Fruit fly (Drosophila melanogaster) whole organism, prepupa: ENCODE measurements around the gene CG16865.

Experiments
- Blimp-1 ChIP-seq: fragments of 200-800 bp; sonication (Bioruptor generic); optimal IDR thresholded peaks from 3 replicates; lab custom pipeline; 2017; ENCODE audit warnings: missing biosample characterization, missing genetic modification characterization, mild to moderate bottlenecking, moderate library complexity, missing genetic modification reagents
- CG10669 ChIP-seq: fragments of 200-800 bp; sonication (Bioruptor generic); optimal IDR thresholded peaks from 3 replicates; lab custom pipeline; 2018; ENCODE audit warnings: missing biosample characterization, mild to moderate bottlenecking, missing genetic modification characterization, moderate library complexity
- CG11902 ChIP-seq: fragments of 200-800 bp; sonication (Bioruptor generic); optimal IDR thresholded peaks from 3 replicates; lab custom pipeline; 2016; ENCODE audit warnings: missing biosample characterization, missing genetic modification characterization
- CG16779 ChIP-seq: fragments of 200-800 bp; sonication (Bioruptor generic); optimal IDR thresholded peaks from 3 replicates; lab custom pipeline; 2017; ENCODE audit warnings: missing biosample characterization, mild to moderate bottlenecking, missing genetic modification characterization
- CG31627 ChIP-seq: fragments of 200-800 bp; sonication (Bioruptor generic); optimal IDR thresholded peaks from 3 replicates; lab custom pipeline; 2016; ENCODE audit warnings: missing biosample characterization, missing genetic modification characterization
- CG32006 ChIP-seq: fragments of 200-800 bp; sonication (Bioruptor generic); optimal IDR thresholded peaks from 3 replicates; lab custom pipeline; 2017; ENCODE audit warnings: missing biosample characterization, mild to moderate bottlenecking, missing genetic modification characterization
- CG3919 ChIP-seq: fragments of 200-800 bp; sonication (Bioruptor generic); optimal IDR thresholded peaks from 3 replicates; lab custom pipeline; 2016; ENCODE audit warnings: missing biosample characterization, missing genetic modification characterization
- CG4318 ChIP-seq: fragments of 200-800 bp; sonication (Bioruptor generic); optimal IDR thresholded peaks from 3 replicates; lab custom pipeline; 2017; ENCODE audit warnings: missing biosample characterization, mild to moderate bottlenecking, missing genetic modification characterization
- CG6163 ChIP-seq: fragments of 200-800 bp; sonication (Bioruptor generic); IDR thresholded peaks from 3 replicates; pipeline ENCODE4 v1.3.6; 2022; ENCODE audit warnings: missing biosample characterization, missing genetic modification characterization
- CG6276 ChIP-seq: fragments of 200-800 bp; sonication (Bioruptor generic); optimal IDR thresholded peaks from 2 replicates; lab custom pipeline; 2017; ENCODE audit warnings: missing biosample characterization, mild to moderate bottlenecking, missing genetic modification characterization
- CG6854 ChIP-seq: fragments of 200-800 bp; sonication (Bioruptor generic); optimal IDR thresholded peaks from 2 replicates; lab custom pipeline; 2017; ENCODE audit warnings: missing biosample characterization, mild to moderate bottlenecking, missing genetic modification characterization
- CG8119 ChIP-seq: fragments of 200-800 bp; sonication (Bioruptor generic); IDR thresholded peaks from 3 replicates; pipeline ENCODE4 v1.3.6; 2022; ENCODE audit warnings: missing biosample characterization, missing genetic modification characterization
- CG8319 ChIP-seq: fragments of 200-800 bp; sonication (Bioruptor generic); optimal IDR thresholded peaks from 3 replicates; lab custom pipeline; 2016; ENCODE audit warnings: missing biosample characterization, missing genetic modification characterization
- Eip78C ChIP-seq: fragments of 200-800 bp; sonication (Bioruptor generic); peaks from one replicate; lab custom pipeline; 2016; ENCODE audit warnings: missing biosample characterization, missing genetic modification characterization
- Eip93F ChIP-seq: fragments of 200-800 bp; sonication (Bioruptor generic); optimal IDR thresholded peaks from 2 replicates; lab custom pipeline; 2016; ENCODE audit warnings: missing biosample characterization, mild to moderate bottlenecking, missing genetic modification characterization
- Ets21C ChIP-seq: fragments of 200-800 bp; sonication (Bioruptor generic); optimal IDR thresholded peaks from 3 replicates; lab custom pipeline; 2016; ENCODE audit warnings: missing biosample characterization, missing genetic modification characterization
- Gug ChIP-seq: fragments of 200-800 bp; sonication (Bioruptor generic); IDR thresholded peaks from 2 replicates; pipeline ENCODE4 v1.3.6; 2022; ENCODE audit warnings: missing biosample characterization, missing genetic modification characterization
- Hr38 ChIP-seq: sonication (Bioruptor generic); optimal IDR thresholded peaks from 2 replicates; lab custom pipeline; 2016; ENCODE audit warnings: missing biosample characterization, missing genetic modification characterization
- Smox ChIP-seq: fragments of 200-800 bp; sonication (Bioruptor generic); optimal IDR thresholded peaks from 3 replicates; lab custom pipeline; 2016; ENCODE audit warnings: missing biosample characterization, missing genetic modification characterization
- Sox102F ChIP-seq: fragments of 200-800 bp; sonication (Bioruptor generic); optimal IDR thresholded peaks from 2 replicates; lab custom pipeline; 2016; ENCODE audit warnings: missing biosample characterization, mild to moderate bottlenecking, missing genetic modification characterization
- Sox14 ChIP-seq: fragments of 200-800 bp; sonication (Bioruptor generic); optimal IDR thresholded peaks from 3 replicates; lab custom pipeline; 2016; ENCODE audit warnings: missing biosample characterization, missing genetic modification characterization
- Sox15 ChIP-seq: fragments of 200-800 bp; sonication (Bioruptor generic); optimal IDR thresholded peaks from 3 replicates; lab custom pipeline; 2016; ENCODE audit warnings: missing biosample characterization, missing genetic modification characterization
- acj6 ChIP-seq: fragments of 200-800 bp; sonication (Bioruptor generic); optimal IDR thresholded peaks from 3 replicates; lab custom pipeline; 2016; ENCODE audit warnings: missing biosample characterization, missing genetic modification characterization
- dac ChIP-seq: fragments of 200-800 bp; sonication (Bioruptor generic); optimal IDR thresholded peaks from 2 replicates; lab custom pipeline; 2017; ENCODE audit warnings: missing biosample characterization, mild to moderate bottlenecking, missing genetic modification characterization
- dsx ChIP-seq: fragments of 200-800 bp; optimal IDR thresholded peaks from 3 replicates; lab custom pipeline; 2019; ENCODE audit warnings: missing biosample characterization, mild to moderate bottlenecking, missing genetic modification characterization, moderate library complexity; ENCODE audit not compliant: poor library complexity, severe bottlenecking
- eg ChIP-seq: fragments of 200-800 bp; sonication (Bioruptor generic); IDR thresholded peaks from 3 replicates; pipeline ENCODE4 v1.3.6; 2022; ENCODE audit warnings: missing biosample characterization, missing genetic modification characterization
- fd59A ChIP-seq: fragments of 200-800 bp; sonication (Bioruptor generic); optimal IDR thresholded peaks from 2 replicates; lab custom pipeline; 2017; ENCODE audit warnings: missing biosample characterization, mild to moderate bottlenecking, missing genetic modification characterization, missing genetic modification reagents
- fd85E ChIP-seq: fragments of 200-800 bp; sonication (Bioruptor generic); optimal IDR thresholded peaks from 3 replicates; lab custom pipeline; 2016; ENCODE audit warnings: missing biosample characterization, missing genetic modification characterization
- net ChIP-seq: fragments of 200-800 bp; sonication (Bioruptor generic); optimal IDR thresholded peaks from 3 replicates; lab custom pipeline; 2016; ENCODE audit warnings: missing biosample characterization, missing genetic modification characterization
- pdm3 ChIP-seq: fragments of 200-800 bp; sonication (Bioruptor generic); optimal IDR thresholded peaks from 3 replicates; lab custom pipeline; 2016; ENCODE audit warnings: missing biosample characterization, missing genetic modification characterization
- salr ChIP-seq, 2 experiments: fragments of 200-800 bp; sonication (Bioruptor generic); optimal IDR thresholded peaks; 3 replicates each; lab custom pipeline; 2016 to 2018; ENCODE audit warnings: missing biosample characterization in 2 of 2, missing genetic modification characterization in 2 of 2, mild to moderate bottlenecking in 1 of 2
- ss ChIP-seq, 2 experiments: fragments of 200-800 bp; sonication (Bioruptor generic); optimal IDR thresholded peaks; 2 replicates in 1 of 2; 3 replicates in 1 of 2; lab custom pipeline; 2017 to 2018; ENCODE audit warnings: mild to moderate bottlenecking in 2 of 2, missing biosample characterization in 2 of 2, missing genetic modification characterization in 2 of 2, moderate library complexity in 1 of 2
- svp ChIP-seq: fragments of 200-800 bp; sonication (Bioruptor generic); peaks from one replicate; lab custom pipeline; 2016; ENCODE audit warnings: missing biosample characterization, missing genetic modification characterization

Gene CG16865

DNA sequence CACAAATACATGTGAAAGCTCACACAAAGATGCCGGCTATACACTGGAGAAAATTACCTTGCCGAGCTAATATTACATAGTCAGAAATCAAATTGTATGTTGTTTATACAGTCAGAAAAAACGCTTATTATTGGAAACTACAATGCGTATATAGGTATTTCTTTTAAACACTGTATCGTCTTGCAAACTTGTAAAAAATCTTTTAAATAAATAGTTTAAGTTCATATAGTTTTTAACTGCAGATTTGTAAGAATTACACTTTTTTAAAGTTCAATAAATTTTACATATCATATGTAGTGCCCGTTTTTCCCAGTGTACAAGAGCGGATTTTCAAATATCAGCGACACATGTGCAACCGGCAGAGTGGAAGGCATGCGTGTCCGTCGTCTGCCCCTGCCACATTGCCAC is 28.4 kb downstream of the CG16865 start (continued):
- no peak for TF ChIP-seq Hr38 (GFP tag; lab: Kevin White, UChicago)
- TF ChIP-seq fd59A (GFP tag; lab: Kevin White, UChicago) = peak; percentile 76
- peak; percentile 98 for TF ChIP-seq Eip78C
- TF ChIP-seq CG6854 = peak; percentile 61
- peak; percentile 76 for TF ChIP-seq CG16779 (tag; lab: Kevin White, UChicago)
- peak; percentile 79 for TF ChIP-seq Blimp-1 (GFP tag; lab: Kevin White, UChicago)
- TF ChIP-seq CG6163 (GFP tag; lab: Robert Waterston, UW) = peak; percentile 86; the same call in 2 of the 3 replicates
- peak; percentile 53 for TF ChIP-seq fd85E (GFP tag; lab: Kevin White, UChicago)
- TF ChIP-seq, all 60 proteins: peak for 57

DNA sequence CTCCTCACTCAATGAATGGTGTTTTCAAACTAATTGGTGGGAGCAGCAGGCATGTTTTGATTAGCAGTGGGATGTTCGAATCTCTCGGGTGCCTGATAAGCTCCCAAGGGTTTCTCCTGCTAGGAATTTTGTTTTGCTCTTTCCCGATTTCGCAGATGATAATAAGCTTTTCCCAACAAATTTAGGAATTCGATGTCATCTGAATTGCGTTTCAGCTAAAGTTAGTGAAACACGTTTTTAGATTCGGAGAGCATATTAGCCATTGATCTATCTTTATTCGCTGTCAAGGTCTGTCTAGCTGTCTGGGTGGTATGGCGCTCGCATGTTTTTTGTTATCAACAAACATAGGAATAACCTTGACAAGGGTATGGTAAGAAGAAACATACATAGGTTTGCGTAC is 30.2 kb downstream of the CG16865 start, which contains the start of gene CG33307:
Gene CG33307 (minus strand): TSS at position 13 of the 400 bp plus-strand sequence.
- no peak for TF ChIP-seq Blimp-1 (GFP tag; lab: Kevin White, UChicago)
- TF ChIP-seq Sox14 = no peak
- TF ChIP-seq Eip93F = no peak
- TF ChIP-seq Ets21C (GFP tag; lab: Kevin White, UChicago) = no peak
- no peak for TF ChIP-seq acj6 (GFP tag; lab: Kevin White, UChicago)
- no peak for TF ChIP-seq Hr38 (GFP tag; lab: Kevin White, UChicago)
- no peak for TF ChIP-seq CG10669 (GFP tag; lab: Kevin White, UChicago)
- TF ChIP-seq svp (GFP tag; lab: Kevin White, UChicago) = no peak
- TF ChIP-seq net = no peak
- TF ChIP-seq CG4318 (GFP tag; lab: Kevin White, UChicago) = no peak
- no peak for TF ChIP-seq CG32006 (GFP tag; lab: Kevin White, UChicago)

- TF ChIP-seq dsx (GFP tag; lab: Kevin White, UChicago) (no peak), Sox15 (GFP tag; lab: Kevin White, UChicago) (no peak), Sox102F (GFP tag; lab: Kevin White, UChicago) (no peak), CG11902 (GFP tag; lab: Kevin White, UChicago) (no peak), dac (GFP tag; lab: Kevin White, UChicago) (no peak), CG6276 (GFP tag; lab: Kevin White, UChicago) (no peak), Hr38 (GFP tag; lab: Kevin White, UChicago) (no peak), CG8319 (GFP tag; lab: Kevin White, UChicago) (no peak), Gug (GFP tag; lab: Robert Waterston, UW) (no peak), Eip78C (no peak), salr (GFP tag; optimal IDR thresholded peaks at IDR 0.05; lab: Kevin White, UChicago) (no peak), svp (GFP tag; lab: Kevin White, UChicago) (no peak), Ets21C (GFP tag; lab: Kevin White, UChicago) (no peak), ss (GFP tag; optimal IDR thresholded peaks at IDR 0.05; lab: Kevin White, UChicago) (no peak), Smox (no peak), pdm3 (GFP tag; lab: Kevin White, UChicago) (no peak), eg (GFP tag; lab: Robert Waterston, UW) (no peak), CG31627 (GFP tag; lab: Kevin White, UChicago) (no peak), CG4318 (GFP tag; lab: Kevin White, UChicago) (no peak)
- TF ChIP-seq, all 60 proteins: peak for 0
Measured at dm6 chr2L:13842078-13842477, 30.8 kb downstream of the CG16865 start.

DNA sequence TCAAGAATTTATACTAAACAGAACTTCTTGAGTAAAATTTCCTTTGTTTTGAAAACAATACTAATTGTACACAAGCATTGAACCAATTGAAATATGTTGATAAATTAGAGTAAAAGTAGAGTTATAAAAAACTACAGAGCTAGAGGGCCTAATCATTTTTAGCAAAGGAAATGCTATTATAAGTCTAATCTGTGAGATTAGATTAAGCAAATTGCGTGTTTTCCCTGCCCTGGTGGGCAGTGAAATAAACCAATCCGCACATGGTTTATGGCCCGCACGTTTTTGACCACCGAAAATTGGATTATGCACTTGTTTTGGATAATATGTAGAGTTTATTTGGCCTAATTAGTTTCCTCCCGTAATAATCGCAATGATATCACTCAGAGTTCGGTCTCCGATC is 31.2 kb downstream of the CG16865 start:
- TF ChIP-seq CG8119 (no peak), CG6276 (GFP tag; lab: Kevin White, UChicago) (no peak), CG3919 (no peak)
